Fruit fly (Drosophila melanogaster): ENCODE results near the gene Spag1.
A peak's percentile ranks its signal among the peaks of the same experiment; 100 is the strongest.

The Spag1 gene

DNA sequence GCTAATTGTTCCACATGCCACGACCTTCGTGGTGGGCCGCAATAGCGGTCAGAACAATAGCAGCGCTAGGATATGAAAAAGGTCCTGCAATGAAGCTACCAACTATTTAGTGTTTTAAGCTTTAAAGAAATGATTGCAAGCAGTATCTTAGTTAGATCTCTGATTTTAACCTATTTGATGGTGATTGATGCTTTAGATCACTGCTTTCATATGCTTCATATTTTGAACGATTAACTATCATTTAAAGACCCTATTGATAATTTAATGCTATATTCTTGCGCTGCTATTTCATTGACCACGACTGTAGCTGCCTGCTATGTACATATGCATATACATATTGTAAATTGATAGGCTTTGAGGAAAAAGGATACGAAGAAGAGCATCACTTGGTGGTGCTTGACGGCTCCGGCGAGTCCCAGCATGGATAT, 16.1 kb downstream of the Spag1 start (continued):
- TF ChIP-seq ATbp (GFP tag; optimal IDR thresholded peaks at IDR 0.05) (peak; percentile 27), sisA (GFP tag; IDR thresholded peaks at IDR 0.05) (peak; percentile 52), ash1 (GFP tag; optimal IDR thresholded peaks at IDR 0.05) (no peak), stc (GFP tag; IDR thresholded peaks at IDR 0.05) (peak; percentile 38; the same call in 1 of the 2 replicates), tap (tag; optimal IDR thresholded peaks at IDR 0.05) (peak; percentile 78), CG18476 (GFP tag; optimal IDR thresholded peaks at IDR 0.05) (peak; percentile 85), PHDP (tag; optimal IDR thresholded peaks at IDR 0.05) (peak; percentile 42), CG30403 (GFP tag; optimal IDR thresholded peaks at IDR 0.05) (peak; percentile 62), CHES-1-like (GFP tag; optimal IDR thresholded peaks at IDR 0.05) (peak; percentile 34), gce (GFP tag; IDR thresholded peaks at IDR 0.05) (no peak; the same call in 2 of the 3 replicates), pita (GFP tag; optimal IDR thresholded peaks at IDR 0.05) (no peak), ftz-f1 (GFP tag; optimal IDR thresholded peaks at IDR 0.05) (peak; percentile 1), Med (GFP tag) (peak; percentile 97), vnd (GFP tag; IDR thresholded peaks at IDR 0.05; ENCODE audit: partially characterized antibody) (no peak), HmgD (GFP tag; optimal IDR thresholded peaks at IDR 0.05) (no peak), CG15479 (GFP tag; optimal IDR thresholded peaks at IDR 0.05) (no peak), Lim3 (GFP tag; IDR thresholded peaks at IDR 0.05) (no peak), NFAT (GFP tag; IDR thresholded peaks at IDR 0.05) (peak; percentile 42; the same call in 1 of the 2 replicates), CG17829 (tag; optimal IDR thresholded peaks at IDR 0.05) (peak; percentile 81), Atf3 (GFP tag; optimal IDR thresholded peaks at IDR 0.05) (no peak), sr (GFP tag; IDR thresholded peaks at IDR 0.05) (0 out of 3 replicates have a peak, but pooled peaks have one; percentile 3), CG4424 (GFP tag; optimal IDR thresholded peaks at IDR 0.05) (peak; percentile 52), kah (GFP tag; optimal IDR thresholded peaks at IDR 0.05) (peak; percentile 56), CG11696 (GFP tag; IDR thresholded peaks at IDR 0.05) (peak; percentile 93), CG17612 (GFP tag; IDR thresholded peaks at IDR 0.05) (no peak), CG6854 (GFP tag; optimal IDR thresholded peaks at IDR 0.05) (peak; percentile 53), stwl (tag; optimal IDR thresholded peaks at IDR 0.05) (peak; percentile 32), Asciz (GFP tag; optimal IDR thresholded peaks at IDR 0.05) (peak; percentile 78), CG11504 (tag; optimal IDR thresholded peaks at IDR 0.05) (peak; percentile 86), tin (GFP tag; optimal IDR thresholded peaks at IDR 0.05) (peak; percentile 85), CG16779 (GFP tag; IDR thresholded peaks at IDR 0.05) (0 out of 2 replicates have a peak, but pooled peaks have one; percentile 19), CG4707 (GFP tag; optimal IDR thresholded peaks at IDR 0.05) (no peak), CG18599 (GFP tag; optimal IDR thresholded peaks at IDR 0.05) (peak; percentile 89), scrt (GFP tag; optimal IDR thresholded peaks at IDR 0.05) (peak; percentile 74), pros (GFP tag; optimal IDR thresholded peaks at IDR 0.05) (no peak), Ets97D (GFP tag; optimal IDR thresholded peaks at IDR 0.05) (peak; percentile 55), btn (GFP tag; optimal IDR thresholded peaks at IDR 0.05) (peak; percentile 56), hth (optimal IDR thresholded peaks at IDR 0.05) (no peak), GATAe (GFP tag; conservative IDR thresholded peaks at IDR 0.05) (no peak), fd96Cb (tag; optimal IDR thresholded peaks at IDR 0.05) (peak; percentile 33), CG2889 (GFP tag; IDR thresholded peaks at IDR 0.05) (no peak), Sox100B (GFP tag; optimal IDR thresholded peaks at IDR 0.05) (peak; percentile 76), chif (GFP tag; optimal IDR thresholded peaks at IDR 0.05) (no peak), schlank (tag; optimal IDR thresholded peaks at IDR 0.05) (no peak), inv (GFP tag; IDR thresholded peaks at IDR 0.05; ENCODE audit: partially characterized antibody) (no peak), her (GFP tag; optimal IDR thresholded peaks at IDR 0.05) (peak; percentile 35), fu2 (GFP tag; optimal IDR thresholded peaks at IDR 0.05) (peak; percentile 32), CG17359 (tag; optimal IDR thresholded peaks at IDR 0.05) (peak; percentile 87), CG9876 (GFP tag; optimal IDR thresholded peaks at IDR 0.05) (peak; percentile 61), CG3995 (GFP tag; optimal IDR thresholded peaks at IDR 0.05) (no peak), Taf1 (GFP tag; IDR thresholded peaks at IDR 0.05) (peak; percentile 48; the same call in 1 of the 2 replicates)
